Fruit fly (Drosophila melanogaster) whole organism, pupa: Measurements from ENCODE around the gene Ccp84Af.

Source experiments
- CG10348 ChIP-seq: fragments of 200-800 bp; sonication (Bioruptor generic); IDR thresholded peaks from 2 replicates; pipeline ENCODE4 v1.3.6; 2022; ENCODE audit warnings: missing biosample characterization, missing genetic modification characterization
- CG12605 ChIP-seq: fragments of 200-800 bp; sonication (Bioruptor generic); IDR thresholded peaks from 2 replicates; pipeline ENCODE4 v1.3.6; 2022; ENCODE audit warnings: missing biosample characterization, missing genetic modification characterization
- CG13204 ChIP-seq: fragments of 200-800 bp; sonication (Bioruptor generic); optimal IDR thresholded peaks from 2 replicates; lab custom pipeline; 2018; ENCODE audit warnings: missing biosample characterization, mild to moderate bottlenecking, missing genetic modification characterization, moderate library complexity
- CG14655 ChIP-seq: fragments of 200-800 bp; sonication (Bioruptor generic); optimal IDR thresholded peaks from 3 replicates; lab custom pipeline; 2017; ENCODE audit warnings: mild to moderate bottlenecking, missing biosample characterization, missing genetic modification reagents, missing genetic modification characterization
- CG15710 ChIP-seq: fragments of 200-800 bp; sonication (Bioruptor generic); optimal IDR thresholded peaks from 2 replicates; lab custom pipeline; 2018; ENCODE audit warnings: missing biosample characterization, mild to moderate bottlenecking, missing genetic modification characterization, moderate library complexity
- CG17806 ChIP-seq: fragments of 200-800 bp; sonication (Bioruptor generic); optimal IDR thresholded peaks from 2 replicates; lab custom pipeline; 2018; ENCODE audit warnings: missing biosample characterization, mild to moderate bottlenecking, missing genetic modification characterization, moderate library complexity
- CG32121 ChIP-seq: fragments of 200-800 bp; sonication (Bioruptor generic); IDR thresholded peaks from 2 replicates; pipeline ENCODE4 v1.3.6; 2022; ENCODE audit warnings: missing biosample characterization, missing genetic modification characterization
- CG34367 ChIP-seq: fragments of 200-800 bp; sonication (Bioruptor generic); optimal IDR thresholded peaks from 2 replicates; lab custom pipeline; 2018; ENCODE audit warnings: missing biosample characterization, mild to moderate bottlenecking, missing genetic modification characterization
- CG4496 ChIP-seq: fragments of 200-800 bp; sonication (Bioruptor generic); IDR thresholded peaks from 3 replicates; pipeline ENCODE4 v1.3.6; 2022; ENCODE audit warnings: missing biosample characterization, missing genetic modification characterization
- CG8159 ChIP-seq: fragments of 200-800 bp; sonication (Bioruptor generic); optimal IDR thresholded peaks from 3 replicates; lab custom pipeline; 2018; ENCODE audit warnings: missing biosample characterization, mild to moderate bottlenecking, missing genetic modification characterization, moderate library complexity
- CG8301 ChIP-seq: fragments of 200-800 bp; sonication (Bioruptor generic); optimal IDR thresholded peaks from 2 replicates; lab custom pipeline; 2018; ENCODE audit warnings: missing biosample characterization, mild to moderate bottlenecking, missing genetic modification characterization
- CG9948 ChIP-seq: fragments of 200-800 bp; sonication (Bioruptor generic); optimal IDR thresholded peaks from 2 replicates; lab custom pipeline; 2018; ENCODE audit warnings: missing biosample characterization, mild to moderate bottlenecking, missing genetic modification characterization, moderate library complexity
- D1 ChIP-seq: fragments of 200-800 bp; sonication (Bioruptor generic); optimal IDR thresholded peaks from 2 replicates; lab custom pipeline; 2018; ENCODE audit warnings: missing biosample characterization, mild to moderate bottlenecking, missing genetic modification characterization, moderate library complexity
- EcR ChIP-seq: fragments of 200-800 bp; sonication (Bioruptor generic); optimal IDR thresholded peaks from 3 replicates; lab custom pipeline; 2019; ENCODE audit warnings: missing biosample characterization, missing genetic modification characterization, mild to moderate bottlenecking, moderate library complexity, missing genetic modification reagents
- Ets98B ChIP-seq: fragments of 200-800 bp; sonication (Bioruptor generic); IDR thresholded peaks from 2 replicates; pipeline ENCODE4 v1.3.6; 2022; ENCODE audit warnings: missing biosample characterization, missing genetic modification characterization
- Pif1A ChIP-seq: fragments of 200-800 bp; sonication (Bioruptor generic); optimal IDR thresholded peaks from 3 replicates; lab custom pipeline; 2016; ENCODE audit warnings: missing biosample characterization, missing genetic modification characterization
- Pif1B ChIP-seq: fragments of 200-800 bp; sonication (Bioruptor generic); optimal IDR thresholded peaks from 3 replicates; lab custom pipeline; 2016; ENCODE audit warnings: missing biosample characterization, missing genetic modification characterization
- Snoo ChIP-seq: fragments of 200-800 bp; sonication (Bioruptor generic); optimal IDR thresholded peaks from 3 replicates; lab custom pipeline; 2017; ENCODE audit warnings: missing biosample characterization, mild to moderate bottlenecking, missing genetic modification characterization, inconsistent platforms
- fd96Ca ChIP-seq: fragments of 200-800 bp; sonication (Bioruptor generic); IDR thresholded peaks from 3 replicates; pipeline ENCODE4 v1.3.6; 2022; ENCODE audit warnings: missing biosample characterization, missing genetic modification characterization
- gl ChIP-seq: fragments of 200-800 bp; sonication (Bioruptor generic); optimal IDR thresholded peaks from 2 replicates; lab custom pipeline; 2018; ENCODE audit warnings: missing biosample characterization, mild to moderate bottlenecking, missing genetic modification characterization
- rn ChIP-seq: fragments of 200-800 bp; sonication (Bioruptor generic); IDR thresholded peaks from 2 replicates; pipeline ENCODE4 v1.3.6; 2022; ENCODE audit warnings: missing biosample characterization, missing genetic modification characterization

The Ccp84Af gene

dm6 chr3R:6690139-6690538 is at the start of gene Ccp84Af:
Gene Ccp84Af (minus strand): TSS chr3R:6690239.
- TF ChIP-seq CG8159 (tag; lab: Kevin White, UChicago) (no peak), CG13204 (no peak), CG4496 (GFP tag; lab: Robert Waterston, UW) (no peak), CG10348 (GFP tag; lab: Robert Waterston, UW) (no peak), CG8301 (tag; lab: Kevin White, UChicago) (no peak), EcR (GFP tag; lab: Kevin White, UChicago) (no peak), CG17806 (tag; lab: Kevin White, UChicago) (no peak), CG12605 (GFP tag; lab: Robert Waterston, UW) (no peak), Ets98B (GFP tag; lab: Robert Waterston, UW) (no peak), rn (GFP tag; lab: Robert Waterston, UW) (no peak), Snoo (tag; lab: Kevin White, UChicago) (no peak), CG9948 (tag; lab: Kevin White, UChicago) (no peak), CG15710 (tag; lab: Kevin White, UChicago) (no peak), CG34367 (tag; lab: Kevin White, UChicago) (no peak), CG14655 (GFP tag; lab: Kevin White, UChicago) (no peak), fd96Ca (no peak), CG32121 (GFP tag; lab: Robert Waterston, UW) (no peak), Pif1A (no peak)

dm6 chr3R:6735722-6736121 is 45.7 kb upstream of the Ccp84Af start:
- TF ChIP-seq Pif1A, result no peak
- TF ChIP-seq CG14655 (GFP tag; lab: Kevin White, UChicago), result no peak
- no peak for TF ChIP-seq CG34367 (tag; lab: Kevin White, UChicago)
- no peak for TF ChIP-seq CG13204
- TF ChIP-seq CG8301 (tag; lab: Kevin White, UChicago), result no peak
- no peak for TF ChIP-seq Ets98B (GFP tag; lab: Robert Waterston, UW)
- TF ChIP-seq gl, result no peak
- no peak for TF ChIP-seq Pif1B (GFP tag; lab: Kevin White, UChicago)
- no peak for TF ChIP-seq CG12605 (GFP tag; lab: Robert Waterston, UW)
- no peak for TF ChIP-seq EcR (GFP tag; lab: Kevin White, UChicago)
- no peak for TF ChIP-seq fd96Ca
- no peak for TF ChIP-seq CG10348 (GFP tag; lab: Robert Waterston, UW)
- no peak for TF ChIP-seq CG32121 (GFP tag; lab: Robert Waterston, UW)
- no peak for TF ChIP-seq CG17806 (tag; lab: Kevin White, UChicago)
- TF ChIP-seq rn (GFP tag; lab: Robert Waterston, UW), result no peak
- TF ChIP-seq CG15710 (tag; lab: Kevin White, UChicago), result no peak
- no peak for TF ChIP-seq CG4496 (GFP tag; lab: Robert Waterston, UW)
- no peak for TF ChIP-seq Snoo (tag; lab: Kevin White, UChicago)

dm6 chr3R:6726119-6726518 is 36.1 kb upstream of the Ccp84Af start:
- TF ChIP-seq CG8301 (tag; lab: Kevin White, UChicago) (no peak), gl (peak; percentile 53), CG8159 (tag; lab: Kevin White, UChicago) (no peak)

DNA sequence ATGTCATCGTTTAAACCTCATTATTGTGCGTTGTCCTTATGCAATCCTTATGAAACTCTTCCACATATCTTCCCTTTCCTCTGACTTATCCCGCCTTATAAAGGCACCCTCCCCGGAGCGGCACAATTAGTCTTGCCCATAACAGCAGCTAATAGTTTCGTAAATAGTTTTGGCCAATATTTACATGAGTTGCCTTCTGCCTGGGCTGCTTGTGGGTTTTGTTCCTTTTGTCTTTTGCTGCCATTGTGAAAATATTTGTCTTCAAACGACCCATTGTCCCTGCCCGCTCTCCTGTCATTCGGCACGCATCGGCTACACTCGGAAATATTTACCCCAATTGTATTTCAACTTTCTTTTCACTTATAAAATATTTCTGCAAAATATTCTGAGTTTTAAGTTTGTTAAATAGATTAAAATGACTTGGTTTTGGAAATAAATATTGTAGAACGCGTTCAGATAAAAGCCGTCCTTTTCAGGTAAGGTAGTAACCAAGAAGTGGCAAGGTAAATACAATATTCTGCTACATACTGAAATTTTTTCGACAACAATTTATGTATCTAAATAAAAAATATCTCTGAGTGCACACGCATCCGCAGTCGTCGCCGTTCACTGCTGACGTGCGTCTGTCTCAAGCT is 33.6 kb upstream of the Ccp84Af start:
- TF ChIP-seq CG9948 (tag; lab: Kevin White, UChicago) (no peak), Pif1A (peak; percentile 4), CG14655 (GFP tag; lab: Kevin White, UChicago) (peak; percentile 44), Ets98B (GFP tag; lab: Robert Waterston, UW) (no peak), EcR (GFP tag; lab: Kevin White, UChicago) (no peak), CG8159 (tag; lab: Kevin White, UChicago) (peak; percentile 34)

- no peak for TF ChIP-seq Ets98B (GFP tag; lab: Robert Waterston, UW)
- peak; percentile 67 for TF ChIP-seq D1 (tag; lab: Kevin White, UChicago)
- TF ChIP-seq, all 21 proteins: peak for 1
These were observed 18.8 kb upstream of the Ccp84Af start for dm6 chr3R:6708858-6709257.

- no peak for TF ChIP-seq Snoo (tag; lab: Kevin White, UChicago)
- TF ChIP-seq D1 (tag; lab: Kevin White, UChicago), result peak; percentile 64
These were observed 16.3 kb upstream of the Ccp84Af start for dm6 chr3R:6706327-6706726.

- TF ChIP-seq D1 (tag; lab: Kevin White, UChicago) (no peak), Pif1B (GFP tag; lab: Kevin White, UChicago) (no peak), Pif1A (no peak), CG13204 (no peak), CG12605 (GFP tag; lab: Robert Waterston, UW) (no peak), CG34367 (tag; lab: Kevin White, UChicago) (no peak), CG4496 (GFP tag; lab: Robert Waterston, UW) (no peak), CG32121 (GFP tag; lab: Robert Waterston, UW) (no peak), gl (no peak), Ets98B (GFP tag; lab: Robert Waterston, UW) (no peak), rn (GFP tag; lab: Robert Waterston, UW) (no peak), CG8301 (tag; lab: Kevin White, UChicago) (no peak)
These were observed 13.7 kb upstream of the Ccp84Af start, which contains the start of gene Ccp84Aa for dm6 chr3R:6703784-6704183. Gene Ccp84Aa (plus strand): TSS chr3R:6704084.
